Fruit fly (Drosophila melanogaster) S2 (cell line): ENCODE measurements around the gene CG9391.

Experiments used
- CG8478 ChIP-seq: fragments of >200 bp; optimal IDR thresholded peaks from 2 replicates; lab custom pipeline; 2018
- CTCF ChIP-seq, 2 experiments: fragments of >200 bp; optimal IDR thresholded peaks; 2 replicates each; lab custom pipeline; 2018

DNA sequence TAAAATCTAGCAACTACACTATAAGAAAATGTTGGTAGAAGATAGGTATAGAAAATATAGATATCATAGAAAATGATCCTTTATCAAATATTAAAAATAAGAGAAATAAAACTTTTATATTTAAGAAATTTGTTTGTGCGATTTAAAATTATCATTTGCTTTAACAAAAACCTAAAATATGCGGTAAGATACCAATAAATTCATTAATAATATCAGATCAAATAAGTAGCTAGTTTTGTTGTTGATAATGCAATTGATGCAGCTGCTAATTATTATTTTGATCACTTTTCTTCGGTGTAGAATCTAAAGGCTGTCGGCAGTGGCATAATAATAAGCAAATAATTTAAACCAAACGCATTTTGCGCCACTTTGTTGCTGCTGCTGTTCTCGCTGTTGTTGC lies 43.9 kb downstream of the CG9391 start:
- TF ChIP-seq CG8478 (lab: Kevin White, UChicago) (no peak), CTCF (optimal IDR thresholded peaks at IDR 0.05; lab: Kevin White, UChicago) (no peak)
